Fruit fly (Drosophila melanogaster): ENCODE data around the gene Spg7.
A peak's percentile ranks its signal among the peaks of the same experiment; 100 is the strongest.

Spg7 gene

DNA sequence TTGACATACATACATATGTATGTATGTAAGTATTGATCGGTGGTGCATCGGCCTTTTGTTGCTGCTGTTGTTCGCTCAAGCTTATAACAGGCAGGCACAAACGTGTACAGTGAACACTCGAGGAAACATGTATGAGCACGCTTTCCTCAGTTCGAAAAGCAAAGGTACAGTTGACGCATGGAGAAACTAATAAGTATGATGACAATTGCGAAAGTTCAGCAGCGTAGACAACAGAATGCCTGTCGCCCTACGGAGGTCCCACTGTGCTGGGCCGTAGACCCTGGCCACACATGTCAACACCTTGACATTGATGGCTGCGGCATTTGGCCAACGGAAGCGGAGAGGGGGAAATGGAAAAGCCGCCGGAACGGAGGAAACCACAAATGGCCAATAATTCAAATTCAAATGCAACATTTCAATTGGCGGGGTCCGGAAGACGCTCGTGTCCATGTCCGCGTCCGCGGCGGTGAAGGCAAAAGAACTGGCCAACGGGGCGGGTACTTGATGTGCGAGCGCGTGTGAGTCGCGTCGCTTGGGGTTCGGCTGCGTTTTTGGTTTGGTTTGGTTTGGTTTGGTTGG lies 10.2 kb upstream of the Spg7 start, which contains the start of gene CG2681 (continued):
- TF ChIP-seq CG4730 (GFP tag; IDR thresholded peaks at IDR 0.05) (no peak), p53 (GFP tag; optimal IDR thresholded peaks at IDR 0.05) (no peak), ftz-f1 (GFP tag; optimal IDR thresholded peaks at IDR 0.05) (peak; percentile 24), CG12744 (GFP tag; optimal IDR thresholded peaks at IDR 0.05) (no peak), onecut (GFP tag; IDR thresholded peaks at IDR 0.05) (no peak), gem (tag; optimal IDR thresholded peaks at IDR 0.05) (no peak), CG17829 (tag; optimal IDR thresholded peaks at IDR 0.05) (no peak), Neu2 (GFP tag; optimal IDR thresholded peaks at IDR 0.05; ENCODE audit: borderline replicate concordance) (no peak), wor (GFP tag; IDR thresholded peaks at IDR 0.05) (peak; percentile 24; the same call in 1 of the 2 replicates), CG1024 (GFP tag; IDR thresholded peaks at IDR 0.05) (0 out of 2 replicates have a peak, but pooled peaks have one; percentile 25), CTCF (GFP tag; optimal IDR thresholded peaks at IDR 0.05) (no peak), CG7987 (GFP tag; optimal IDR thresholded peaks at IDR 0.05) (no peak), NK7.1 (GFP tag; optimal IDR thresholded peaks at IDR 0.05) (no peak), dysf (GFP tag; IDR thresholded peaks at IDR 0.05) (peak; percentile 68), CG14667 (GFP tag; IDR thresholded peaks at IDR 0.05) (peak; percentile 46; the same call in 1 of the 2 replicates), CG9817 (tag; optimal IDR thresholded peaks at IDR 0.05) (no peak), ab (GFP tag; optimal IDR thresholded peaks at IDR 0.05) (no peak), bsh (GFP tag; optimal IDR thresholded peaks at IDR 0.05) (no peak), CG2889 (GFP tag; IDR thresholded peaks at IDR 0.05) (0 out of 3 replicates have a peak, but pooled peaks have one; percentile 48), zfh2 (GFP tag; optimal IDR thresholded peaks at IDR 0.05) (peak; percentile 23), B-H1 (GFP tag; IDR thresholded peaks at IDR 0.05) (peak; percentile 14; the same call in 1 of the 3 replicates), H15 (GFP tag; IDR thresholded peaks at IDR 0.05) (peak; percentile 70), CG10431 (GFP tag; optimal IDR thresholded peaks at IDR 0.05) (no peak), hth (optimal IDR thresholded peaks at IDR 0.05) (no peak), CG32772 (GFP tag; IDR thresholded peaks at IDR 0.05) (peak; percentile 43), bbx (GFP tag; IDR thresholded peaks at IDR 0.05; ENCODE audit: partially characterized antibody) (no peak), kay (GFP tag; optimal IDR thresholded peaks at IDR 0.05) (no peak), Dip2 (GFP tag; IDR thresholded peaks at IDR 0.05) (no peak), CG34422 (GFP tag; IDR thresholded peaks at IDR 0.05) (peak; percentile 14; the same call in 1 of the 3 replicates), unpg (GFP tag; optimal IDR thresholded peaks at IDR 0.05) (peak; percentile 2), sens-2 (GFP tag; IDR thresholded peaks at IDR 0.05) (0 out of 2 replicates have a peak, but pooled peaks have one; percentile 12), Atf6 (GFP tag; IDR thresholded peaks at IDR 0.05) (peak; percentile 32; the same call in 1 of the 2 replicates), sr (GFP tag; IDR thresholded peaks at IDR 0.05) (0 out of 3 replicates have a peak, but pooled peaks have one; percentile 26), Elba2 (GFP tag; optimal IDR thresholded peaks at IDR 0.05) (no peak), Vsx1 (GFP tag; optimal IDR thresholded peaks at IDR 0.05) (no peak), CG34376 (GFP tag; optimal IDR thresholded peaks at IDR 0.05) (no peak), jigr1 (GFP tag; IDR thresholded peaks at IDR 0.05) (peak; percentile 42; the same call in 1 of the 3 replicates), E2f1 (GFP tag; IDR thresholded peaks at IDR 0.05) (peak; percentile 66), pnt (GFP tag; optimal IDR thresholded peaks at IDR 0.05) (no peak), CG3838 (GFP tag; optimal IDR thresholded peaks at IDR 0.05) (no peak), Lpt (GFP tag; optimal IDR thresholded peaks at IDR 0.05) (no peak), ash1 (GFP tag; optimal IDR thresholded peaks at IDR 0.05) (no peak), CG2678 (tag; optimal IDR thresholded peaks at IDR 0.05) (no peak), ase (GFP tag; IDR thresholded peaks at IDR 0.05) (peak; percentile 39; the same call in 2 of the 3 replicates), CG17612 (GFP tag; IDR thresholded peaks at IDR 0.05) (peak; percentile 50), CG11695 (GFP tag; IDR thresholded peaks at IDR 0.05) (no peak), Gug (GFP tag; IDR thresholded peaks at IDR 0.05) (peak; percentile 74), Lim3 (GFP tag; IDR thresholded peaks at IDR 0.05) (no peak), ken (GFP tag; IDR thresholded peaks at IDR 0.05) (peak; percentile 66; the same call in 2 of the 3 replicates), HmgD (GFP tag; optimal IDR thresholded peaks at IDR 0.05) (no peak), CHES-1-like (GFP tag; optimal IDR thresholded peaks at IDR 0.05) (no peak), GATAe (GFP tag; conservative IDR thresholded peaks at IDR 0.05) (no peak)

All from whole organism, embryonic.